Worm (Caenorhabditis elegans): ENCODE results near the gene math-49.

DNA sequence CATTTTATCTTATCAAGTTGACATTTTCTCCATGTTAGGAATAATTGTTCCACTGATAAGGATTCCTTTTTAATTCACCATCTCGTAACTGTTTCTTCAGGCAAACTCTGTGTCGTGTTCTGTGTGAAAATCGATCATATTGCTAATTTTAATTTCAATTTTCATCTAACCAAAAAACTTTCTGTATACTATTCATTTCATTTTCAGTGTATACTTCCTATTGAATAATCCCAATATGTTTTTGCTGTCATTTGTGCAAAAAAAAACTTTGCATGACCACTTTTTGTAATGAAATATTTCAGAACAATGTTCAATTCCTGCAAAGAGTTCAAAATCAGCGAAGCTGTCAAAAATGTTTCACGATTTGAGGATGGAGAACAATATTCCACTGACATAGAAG lies 31.5 kb upstream of the math-49 start, which contains the start of gene Y16E11A.4:
- TF ChIP-seq nfya-1 (tag; optimal IDR thresholded peaks at IDR 0.05) (no peak), odd-2 (tag; optimal IDR thresholded peaks at IDR 0.05) (no peak), ceh-30 (tag; optimal IDR thresholded peaks at IDR 0.05) (no peak)

Measured in whole organism, late embryonic.